Worm (Caenorhabditis elegans) whole organism, young adult: Measurements from ENCODE around the gene B0545.4.

Source experiments
- F33H1.4 ChIP-seq: fragments of 200-800 bp; sonication (Bioruptor generic); IDR thresholded peaks from 2 replicates; pipeline ENCODE4 v1.3.6; 2022; ENCODE audit warnings: missing genetic modification reagents, missing genetic modification characterization, missing compliant biosample characterization
- ama-1 ChIP-seq, 3 experiments: fragments of 150-350 bp in 1 of 3; sonication (generic microtip) in 2 of 3; optimal IDR thresholded peaks; 2 replicates each; lab custom pipeline; 2014 to 2018; ENCODE audit warnings: missing biosample characterization in 2 of 3, missing genetic modification characterization in 2 of 3, missing genetic modification reagents in 2 of 3
- bed-1 ChIP-seq: fragments of 200-800 bp; sonication (Bioruptor generic); IDR thresholded peaks from 2 replicates; pipeline ENCODE4 v1.3.6; 2022; ENCODE audit warnings: missing genetic modification reagents, missing genetic modification characterization, missing compliant biosample characterization
- nhr-120 ChIP-seq: fragments of 200-800 bp; sonication (Bioruptor generic); IDR thresholded peaks from 2 replicates; pipeline ENCODE4 v1.3.6; 2022; ENCODE audit warnings: missing genetic modification characterization, missing compliant biosample characterization
- sdz-38 ChIP-seq: sonication (generic microtip); optimal IDR thresholded peaks from 2 replicates; lab custom pipeline; 2016; ENCODE audit warnings: missing genotype, missing genetic modification characterization, missing compliant biosample characterization
- snpc-1.3 ChIP-seq: sonication (generic microtip); optimal IDR thresholded peaks from 2 replicates; lab custom pipeline; 2017; ENCODE audit warnings: missing genetic modification characterization, mild to moderate bottlenecking, missing compliant biosample characterization, antibody characterized with exemption, moderate library complexity, missing genotype, missing genetic modification reagents; ENCODE audit not compliant: insufficient read depth
- zfh-2 ChIP-seq: fragments of 200-800 bp; sonication (Bioruptor generic); conservative IDR thresholded peaks from 2 replicates; pipeline ENCODE4 v1.3.6; 2022; ENCODE audit warnings: missing genetic modification reagents, missing genetic modification characterization, missing compliant biosample characterization

DNA sequence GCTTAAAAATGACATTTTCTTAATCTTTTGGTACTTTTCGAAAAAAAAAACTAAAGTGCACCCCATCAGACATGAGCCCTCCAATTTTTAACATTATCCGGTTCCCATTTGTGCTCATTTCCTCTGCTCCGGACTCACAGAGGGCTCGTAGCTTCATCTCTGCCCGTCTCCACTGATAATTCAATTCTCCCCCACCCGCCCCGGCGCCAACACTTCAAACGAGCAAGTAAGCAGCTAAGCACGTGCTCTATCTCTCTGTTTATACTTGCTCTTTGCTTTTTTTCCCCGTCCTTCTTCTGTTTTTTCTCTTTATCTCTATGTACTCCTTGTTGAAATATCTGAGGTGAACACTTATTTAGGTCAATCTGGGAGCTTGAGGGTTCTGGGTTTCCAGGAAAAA lies 30.0 kb downstream of the B0545.4 start, which contains the start of gene T05C7.9:
- no peak for TF ChIP-seq ama-1 (optimal IDR thresholded peaks at IDR 0.05; lab: Kevin White, UChicago)
- no peak for TF ChIP-seq ama-1 (GFP tag; optimal IDR thresholded peaks at IDR 0.05; lab: Kevin White, UChicago)
- no peak for TF ChIP-seq F33H1.4
- TF ChIP-seq bed-1 (GFP tag; lab: Robert Waterston, UW), result no peak
- 0 out of 2 replicates have a peak, but pooled peaks have one; percentile 32 for TF ChIP-seq zfh-2 (GFP tag; lab: Robert Waterston, UW)
- no peak for TF ChIP-seq sdz-38 (tag; lab: Kevin White, UChicago)
- no peak for TF ChIP-seq snpc-1.3
- TF ChIP-seq nhr-120 (GFP tag; lab: Robert Waterston, UW), result no peak
